Fruit fly (Drosophila melanogaster): ENCODE measurements around the gene gzl.

Gene gzl

DNA sequence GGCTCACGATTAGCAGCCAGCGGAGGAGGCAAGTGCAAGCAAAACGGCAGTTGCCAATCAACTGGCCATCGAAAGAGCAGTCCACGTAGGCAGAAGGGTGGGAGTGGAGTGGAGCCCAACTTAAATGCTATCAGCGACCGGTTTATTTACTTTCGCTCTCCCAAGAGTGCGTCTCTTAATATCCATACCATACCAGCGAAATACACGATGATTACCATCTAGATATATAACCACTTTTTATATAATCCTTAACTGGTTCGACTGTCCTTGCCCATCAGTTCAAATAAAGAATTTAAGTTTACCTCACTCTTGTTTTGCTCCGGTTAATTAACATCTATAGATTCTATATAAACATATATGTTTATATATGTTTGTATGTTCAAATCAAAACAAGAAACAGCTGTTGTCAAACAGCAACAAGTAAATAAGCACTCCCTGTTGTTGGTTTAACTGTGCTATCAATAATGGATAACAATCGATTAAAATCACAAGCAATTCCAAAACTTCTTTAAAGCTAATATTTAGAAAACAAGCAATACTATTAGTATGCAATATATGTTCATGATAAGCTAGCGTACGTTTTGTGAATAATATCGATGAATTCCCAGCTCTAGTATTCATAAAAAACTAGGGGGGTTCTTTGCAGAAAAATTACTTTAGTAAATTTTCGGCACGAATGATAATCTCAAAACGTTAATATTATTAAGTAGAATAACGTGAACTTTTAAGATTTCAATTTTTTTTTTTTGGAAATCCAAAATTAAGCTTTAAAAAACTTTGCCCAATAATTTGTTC is 9.0 kb upstream of the gzl start (continued):
- no peak for TF ChIP-seq Ada2b (GFP tag; IDR thresholded peaks at IDR 0.05)
- no peak for TF ChIP-seq CG9876 (GFP tag; optimal IDR thresholded peaks at IDR 0.05)
- no peak for TF ChIP-seq CG9797 (GFP tag; optimal IDR thresholded peaks at IDR 0.05)
- TF ChIP-seq Abd-B (GFP tag; optimal IDR thresholded peaks at IDR 0.05), result no peak
- TF ChIP-seq trem (tag; optimal IDR thresholded peaks at IDR 0.05), result peak; percentile 33
- no peak for TF ChIP-seq ase (GFP tag; IDR thresholded peaks at IDR 0.05)
- no peak for TF ChIP-seq CG8290 (GFP tag; optimal IDR thresholded peaks at IDR 0.05)
- peak in 1 of 2 experiments; percentile 87 for TF ChIP-seq CG8290 (tag; optimal IDR thresholded peaks at IDR 0.05)
- no peak for TF ChIP-seq CG14441 (GFP tag; IDR thresholded peaks at IDR 0.05)
- peak; percentile 52 for TF ChIP-seq mirr (GFP tag; optimal IDR thresholded peaks at IDR 0.05)
- TF ChIP-seq CG9437 (GFP tag; optimal IDR thresholded peaks at IDR 0.05), result peak; percentile 36
- peak; percentile 6 for TF ChIP-seq tx (GFP tag; optimal IDR thresholded peaks at IDR 0.05)
- TF ChIP-seq C15 (GFP tag; IDR thresholded peaks at IDR 0.05), result peak; percentile 55; the same call in 1 of the 3 replicates
- no peak for TF ChIP-seq lov (optimal IDR thresholded peaks at IDR 0.05)
- TF ChIP-seq lov (GFP tag; IDR thresholded peaks at IDR 0.05), result no peak
- TF ChIP-seq NfI (GFP tag; optimal IDR thresholded peaks at IDR 0.05), result peak; percentile 10
- no peak for TF ChIP-seq Gsc (GFP tag; IDR thresholded peaks at IDR 0.05)
- no peak for TF ChIP-seq Atf-2 (GFP tag; optimal IDR thresholded peaks at IDR 0.05)
- TF ChIP-seq pho (GFP tag; optimal IDR thresholded peaks at IDR 0.05), result peak; percentile 35
- peak; percentile 3 for TF ChIP-seq twi (tag; optimal IDR thresholded peaks at IDR 0.05)
- TF ChIP-seq Neu2 (GFP tag; optimal IDR thresholded peaks at IDR 0.05; ENCODE audit: borderline replicate concordance), result no peak
- peak; percentile 32 for TF ChIP-seq exex (tag; optimal IDR thresholded peaks at IDR 0.05)
- 0 out of 3 replicates have a peak, but pooled peaks have one; percentile 4 for TF ChIP-seq CG11456 (GFP tag; IDR thresholded peaks at IDR 0.05)
- TF ChIP-seq CG10431 (GFP tag; optimal IDR thresholded peaks at IDR 0.05), result no peak
- TF ChIP-seq CG15514 (GFP tag; optimal IDR thresholded peaks at IDR 0.05), result peak; percentile 84
- TF ChIP-seq tup (GFP tag; optimal IDR thresholded peaks at IDR 0.05), result peak; percentile 12
- peak; percentile 10 for TF ChIP-seq ATbp (GFP tag; optimal IDR thresholded peaks at IDR 0.05)
- no peak for TF ChIP-seq CG16815 (GFP tag; optimal IDR thresholded peaks at IDR 0.05)
- peak; percentile 13 for TF ChIP-seq CHES-1-like (GFP tag; optimal IDR thresholded peaks at IDR 0.05)
- no peak for TF ChIP-seq NK7.1 (GFP tag; optimal IDR thresholded peaks at IDR 0.05)
- no peak for TF ChIP-seq sens-2 (GFP tag; IDR thresholded peaks at IDR 0.05)
- TF ChIP-seq fd3F (GFP tag; optimal IDR thresholded peaks at IDR 0.05), result peak; percentile 89
- peak; percentile 23 for TF ChIP-seq kni (GFP tag; optimal IDR thresholded peaks at IDR 0.05)
- peak in 1 of 2 experiments; percentile 25 for TF ChIP-seq Hr51 (GFP tag; optimal IDR thresholded peaks at IDR 0.05)
- 0 out of 2 replicates have a peak, but pooled peaks have one; percentile 26 for TF ChIP-seq ara (GFP tag; IDR thresholded peaks at IDR 0.05)
- no peak for TF ChIP-seq Dek (tag; optimal IDR thresholded peaks at IDR 0.05)
- peak; percentile 61 for TF ChIP-seq CG30020 (tag; optimal IDR thresholded peaks at IDR 0.05)
- no peak for TF ChIP-seq crol (GFP tag; IDR thresholded peaks at IDR 0.05)
- TF ChIP-seq CG17361 (GFP tag; IDR thresholded peaks at IDR 0.05), result no peak; the same call in 2 of the 3 replicates
- no peak for TF ChIP-seq rib (GFP tag; IDR thresholded peaks at IDR 0.05)
- TF ChIP-seq emc (GFP tag; optimal IDR thresholded peaks at IDR 0.05), result no peak
- peak; percentile 22 for TF ChIP-seq kay (GFP tag; optimal IDR thresholded peaks at IDR 0.05)
- no peak for TF ChIP-seq CG5180 (GFP tag; optimal IDR thresholded peaks at IDR 0.05)
- TF ChIP-seq CG17802 (tag; optimal IDR thresholded peaks at IDR 0.05), result no peak
- no peak for TF ChIP-seq ind (GFP tag; optimal IDR thresholded peaks at IDR 0.05)
- TF ChIP-seq Vsx1 (GFP tag; optimal IDR thresholded peaks at IDR 0.05), result peak; percentile 75
- TF ChIP-seq Sox100B (GFP tag; optimal IDR thresholded peaks at IDR 0.05), result peak; percentile 38
- TF ChIP-seq CG12659 (GFP tag; optimal IDR thresholded peaks at IDR 0.05), result peak; percentile 71
- TF ChIP-seq tap (tag; optimal IDR thresholded peaks at IDR 0.05), result no peak
- TF ChIP-seq Ptx1 (GFP tag; IDR thresholded peaks at IDR 0.05), result no peak
